Fruit fly (Drosophila melanogaster) whole organism, prepupa: ENCODE results near the gene FBXO11.

Experiments used
- Blimp-1 ChIP-seq: fragments of 200-800 bp; sonication (Bioruptor generic); optimal IDR thresholded peaks from 3 replicates; lab custom pipeline; 2017; ENCODE audit warnings: missing biosample characterization, missing genetic modification characterization, mild to moderate bottlenecking, moderate library complexity, missing genetic modification reagents
- CG10631 ChIP-seq: fragments of 200-800 bp; sonication (Bioruptor generic); optimal IDR thresholded peaks from 2 replicates; lab custom pipeline; 2016; ENCODE audit warnings: missing biosample characterization, missing genetic modification characterization
- CG10669 ChIP-seq: fragments of 200-800 bp; sonication (Bioruptor generic); optimal IDR thresholded peaks from 3 replicates; lab custom pipeline; 2018; ENCODE audit warnings: missing biosample characterization, mild to moderate bottlenecking, missing genetic modification characterization, moderate library complexity
- CG11294 ChIP-seq: fragments of 200-800 bp; sonication (Bioruptor generic); IDR thresholded peaks from 2 replicates; pipeline ENCODE4 v1.3.6; 2022; ENCODE audit warnings: missing biosample characterization, missing genetic modification characterization
- CG11762 ChIP-seq: fragments of 200-800 bp; sonication (Bioruptor generic); optimal IDR thresholded peaks from 3 replicates; lab custom pipeline; 2016; ENCODE audit warnings: missing biosample characterization, missing genetic modification characterization; ENCODE audit not compliant: insufficient read depth
- CG11902 ChIP-seq: fragments of 200-800 bp; sonication (Bioruptor generic); optimal IDR thresholded peaks from 3 replicates; lab custom pipeline; 2016; ENCODE audit warnings: missing biosample characterization, missing genetic modification characterization
- CG1621 ChIP-seq: fragments of 200-800 bp; sonication (Bioruptor generic); optimal IDR thresholded peaks from 3 replicates; lab custom pipeline; 2018; ENCODE audit warnings: missing biosample characterization, mild to moderate bottlenecking, missing genetic modification characterization
- CG3032 ChIP-seq: fragments of 200-800 bp; optimal IDR thresholded peaks from 2 replicates; lab custom pipeline; 2019; ENCODE audit warnings: missing biosample characterization, mild to moderate bottlenecking, missing genetic modification characterization, moderate library complexity
- CG31627 ChIP-seq: fragments of 200-800 bp; sonication (Bioruptor generic); optimal IDR thresholded peaks from 3 replicates; lab custom pipeline; 2016; ENCODE audit warnings: missing biosample characterization, missing genetic modification characterization
- CG32006 ChIP-seq: fragments of 200-800 bp; sonication (Bioruptor generic); optimal IDR thresholded peaks from 3 replicates; lab custom pipeline; 2017; ENCODE audit warnings: missing biosample characterization, mild to moderate bottlenecking, missing genetic modification characterization
- CG34406 ChIP-seq: fragments of 200-800 bp; sonication (Bioruptor generic); optimal IDR thresholded peaks from 3 replicates; lab custom pipeline; 2016; ENCODE audit warnings: missing biosample characterization, missing genetic modification characterization
- CG3919 ChIP-seq: fragments of 200-800 bp; sonication (Bioruptor generic); optimal IDR thresholded peaks from 3 replicates; lab custom pipeline; 2016; ENCODE audit warnings: missing biosample characterization, missing genetic modification characterization
- CG4318 ChIP-seq: fragments of 200-800 bp; sonication (Bioruptor generic); optimal IDR thresholded peaks from 3 replicates; lab custom pipeline; 2017; ENCODE audit warnings: missing biosample characterization, mild to moderate bottlenecking, missing genetic modification characterization
- CG6163 ChIP-seq: fragments of 200-800 bp; sonication (Bioruptor generic); IDR thresholded peaks from 3 replicates; pipeline ENCODE4 v1.3.6; 2022; ENCODE audit warnings: missing biosample characterization, missing genetic modification characterization
- CG6276 ChIP-seq: fragments of 200-800 bp; sonication (Bioruptor generic); optimal IDR thresholded peaks from 2 replicates; lab custom pipeline; 2017; ENCODE audit warnings: missing biosample characterization, mild to moderate bottlenecking, missing genetic modification characterization
- CG6808 ChIP-seq: fragments of 200-800 bp; sonication (Bioruptor generic); optimal IDR thresholded peaks from 3 replicates; lab custom pipeline; 2017; ENCODE audit warnings: missing biosample characterization, missing genetic modification characterization, mild to moderate bottlenecking, moderate library complexity, missing genetic modification reagents
- CG6854 ChIP-seq: fragments of 200-800 bp; sonication (Bioruptor generic); optimal IDR thresholded peaks from 2 replicates; lab custom pipeline; 2017; ENCODE audit warnings: missing biosample characterization, mild to moderate bottlenecking, missing genetic modification characterization
- CG7368 ChIP-seq: fragments of 200-800 bp; sonication (Bioruptor generic); optimal IDR thresholded peaks from 3 replicates; lab custom pipeline; 2016; ENCODE audit warnings: missing biosample characterization, missing genetic modification characterization
- CG8119 ChIP-seq: fragments of 200-800 bp; sonication (Bioruptor generic); IDR thresholded peaks from 3 replicates; pipeline ENCODE4 v1.3.6; 2022; ENCODE audit warnings: missing biosample characterization, missing genetic modification characterization
- CG8319 ChIP-seq: fragments of 200-800 bp; sonication (Bioruptor generic); optimal IDR thresholded peaks from 3 replicates; lab custom pipeline; 2016; ENCODE audit warnings: missing biosample characterization, missing genetic modification characterization
- CG8632 ChIP-seq: fragments of 200-800 bp; sonication (Bioruptor generic); optimal IDR thresholded peaks from 3 replicates; lab custom pipeline; 2016; ENCODE audit warnings: missing biosample characterization, missing genetic modification characterization
- CG9139 ChIP-seq: fragments of 200-800 bp; sonication (Bioruptor generic); optimal IDR thresholded peaks from 3 replicates; lab custom pipeline; 2017; ENCODE audit warnings: missing biosample characterization, mild to moderate bottlenecking, missing genetic modification characterization
- Eip93F ChIP-seq: fragments of 200-800 bp; sonication (Bioruptor generic); optimal IDR thresholded peaks from 2 replicates; lab custom pipeline; 2016; ENCODE audit warnings: missing biosample characterization, mild to moderate bottlenecking, missing genetic modification characterization
- Ets21C ChIP-seq: fragments of 200-800 bp; sonication (Bioruptor generic); optimal IDR thresholded peaks from 3 replicates; lab custom pipeline; 2016; ENCODE audit warnings: missing biosample characterization, missing genetic modification characterization
- Ets96B ChIP-seq: fragments of 200-800 bp; optimal IDR thresholded peaks from 2 replicates; lab custom pipeline; 2019; ENCODE audit warnings: missing biosample characterization, mild to moderate bottlenecking, missing genetic modification characterization, moderate library complexity
- Hr38 ChIP-seq: sonication (Bioruptor generic); optimal IDR thresholded peaks from 2 replicates; lab custom pipeline; 2016; ENCODE audit warnings: missing biosample characterization, missing genetic modification characterization
- Hr39 ChIP-seq: fragments of 200-800 bp; sonication (Bioruptor generic); optimal IDR thresholded peaks from 2 replicates; lab custom pipeline; 2016; ENCODE audit warnings: missing biosample characterization, missing genetic modification characterization
- Lpt ChIP-seq: fragments of 200-800 bp; sonication (Bioruptor generic); optimal IDR thresholded peaks from 3 replicates; lab custom pipeline; 2016; ENCODE audit warnings: missing biosample characterization, missing genetic modification characterization
- Met ChIP-seq: fragments of 200-800 bp; sonication (Bioruptor generic); optimal IDR thresholded peaks from 3 replicates; lab custom pipeline; 2016; ENCODE audit warnings: missing biosample characterization, missing genetic modification characterization
- OdsH ChIP-seq: fragments of 200-800 bp; sonication (Bioruptor generic); optimal IDR thresholded peaks from 3 replicates; lab custom pipeline; 2016; ENCODE audit warnings: missing biosample characterization, missing genetic modification characterization
- Smox ChIP-seq: fragments of 200-800 bp; sonication (Bioruptor generic); optimal IDR thresholded peaks from 3 replicates; lab custom pipeline; 2016; ENCODE audit warnings: missing biosample characterization, missing genetic modification characterization
- Sox102F ChIP-seq: fragments of 200-800 bp; sonication (Bioruptor generic); optimal IDR thresholded peaks from 2 replicates; lab custom pipeline; 2016; ENCODE audit warnings: missing biosample characterization, mild to moderate bottlenecking, missing genetic modification characterization
- Sox15 ChIP-seq: fragments of 200-800 bp; sonication (Bioruptor generic); optimal IDR thresholded peaks from 3 replicates; lab custom pipeline; 2016; ENCODE audit warnings: missing biosample characterization, missing genetic modification characterization
- achi ChIP-seq: fragments of 200-800 bp; sonication (Bioruptor generic); optimal IDR thresholded peaks from 3 replicates; lab custom pipeline; 2016; ENCODE audit warnings: missing biosample characterization, missing genetic modification characterization
- acj6 ChIP-seq: fragments of 200-800 bp; sonication (Bioruptor generic); optimal IDR thresholded peaks from 3 replicates; lab custom pipeline; 2016; ENCODE audit warnings: missing biosample characterization, missing genetic modification characterization
- cyc ChIP-seq: fragments of 200-800 bp; sonication (Bioruptor generic); optimal IDR thresholded peaks from 3 replicates; lab custom pipeline; 2016; ENCODE audit warnings: missing biosample characterization, missing genetic modification characterization
- dac ChIP-seq: fragments of 200-800 bp; sonication (Bioruptor generic); optimal IDR thresholded peaks from 2 replicates; lab custom pipeline; 2017; ENCODE audit warnings: missing biosample characterization, mild to moderate bottlenecking, missing genetic modification characterization
- eg ChIP-seq: fragments of 200-800 bp; sonication (Bioruptor generic); IDR thresholded peaks from 3 replicates; pipeline ENCODE4 v1.3.6; 2022; ENCODE audit warnings: missing biosample characterization, missing genetic modification characterization
- fd59A ChIP-seq: fragments of 200-800 bp; sonication (Bioruptor generic); optimal IDR thresholded peaks from 2 replicates; lab custom pipeline; 2017; ENCODE audit warnings: missing biosample characterization, mild to moderate bottlenecking, missing genetic modification characterization, missing genetic modification reagents
- fd85E ChIP-seq: fragments of 200-800 bp; sonication (Bioruptor generic); optimal IDR thresholded peaks from 3 replicates; lab custom pipeline; 2016; ENCODE audit warnings: missing biosample characterization, missing genetic modification characterization
- fkh ChIP-seq: fragments of 200-800 bp; sonication (Bioruptor generic); optimal IDR thresholded peaks from 3 replicates; lab custom pipeline; 2017; ENCODE audit warnings: missing biosample characterization, mild to moderate bottlenecking, missing genetic modification characterization, moderate library complexity
- lz ChIP-seq: fragments of 200-800 bp; sonication (Bioruptor generic); optimal IDR thresholded peaks from 3 replicates; lab custom pipeline; 2016; ENCODE audit warnings: missing biosample characterization, missing genetic modification characterization
- net ChIP-seq: fragments of 200-800 bp; sonication (Bioruptor generic); optimal IDR thresholded peaks from 3 replicates; lab custom pipeline; 2016; ENCODE audit warnings: missing biosample characterization, missing genetic modification characterization
- pdm3 ChIP-seq: fragments of 200-800 bp; sonication (Bioruptor generic); optimal IDR thresholded peaks from 3 replicates; lab custom pipeline; 2016; ENCODE audit warnings: missing biosample characterization, missing genetic modification characterization
- salr ChIP-seq, 2 experiments: fragments of 200-800 bp; sonication (Bioruptor generic); optimal IDR thresholded peaks; 3 replicates each; lab custom pipeline; 2016 to 2018; ENCODE audit warnings: missing biosample characterization in 2 of 2, missing genetic modification characterization in 2 of 2, mild to moderate bottlenecking in 1 of 2
- spab ChIP-seq: fragments of 200-800 bp; sonication (Bioruptor generic); optimal IDR thresholded peaks from 2 replicates; lab custom pipeline; 2017; ENCODE audit warnings: missing biosample characterization, mild to moderate bottlenecking, missing genetic modification characterization, missing genetic modification reagents
- ss ChIP-seq, 2 experiments: fragments of 200-800 bp; sonication (Bioruptor generic); optimal IDR thresholded peaks; 2 replicates in 1 of 2; 3 replicates in 1 of 2; lab custom pipeline; 2017 to 2018; ENCODE audit warnings: mild to moderate bottlenecking in 2 of 2, missing biosample characterization in 2 of 2, missing genetic modification characterization in 2 of 2, moderate library complexity in 1 of 2
- svp ChIP-seq: fragments of 200-800 bp; sonication (Bioruptor generic); peaks from one replicate; lab custom pipeline; 2016; ENCODE audit warnings: missing biosample characterization, missing genetic modification characterization
- vri ChIP-seq: fragments of 200-800 bp; sonication (Bioruptor generic); optimal IDR thresholded peaks from 3 replicates; lab custom pipeline; 2016; ENCODE audit warnings: missing biosample characterization, mild to moderate bottlenecking, missing genetic modification characterization

FBXO11 gene

DNA sequence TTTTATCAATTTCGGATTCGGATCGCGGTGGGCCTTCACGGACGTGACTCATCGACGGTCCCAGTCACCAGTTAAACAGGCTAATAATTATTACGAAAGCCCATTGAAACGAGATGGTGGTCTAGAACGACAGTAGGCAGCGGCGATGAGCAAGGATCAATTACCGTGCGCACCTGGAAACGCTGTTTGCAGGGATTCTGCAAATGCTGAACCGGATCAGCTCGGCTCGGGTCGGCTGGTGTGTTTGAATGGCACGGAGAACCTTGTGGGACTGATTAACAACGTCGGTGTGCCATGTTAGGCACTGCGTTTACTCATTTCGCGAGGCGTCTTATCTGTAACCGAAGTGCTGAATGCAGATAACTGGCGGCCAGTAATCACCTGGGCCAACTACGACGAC lies 35.0 kb downstream of the FBXO11 start, which contains the start of gene Whamy (continued):
- TF ChIP-seq CG11294 (no peak), Lpt (GFP tag; lab: Kevin White, UChicago) (no peak)

DNA sequence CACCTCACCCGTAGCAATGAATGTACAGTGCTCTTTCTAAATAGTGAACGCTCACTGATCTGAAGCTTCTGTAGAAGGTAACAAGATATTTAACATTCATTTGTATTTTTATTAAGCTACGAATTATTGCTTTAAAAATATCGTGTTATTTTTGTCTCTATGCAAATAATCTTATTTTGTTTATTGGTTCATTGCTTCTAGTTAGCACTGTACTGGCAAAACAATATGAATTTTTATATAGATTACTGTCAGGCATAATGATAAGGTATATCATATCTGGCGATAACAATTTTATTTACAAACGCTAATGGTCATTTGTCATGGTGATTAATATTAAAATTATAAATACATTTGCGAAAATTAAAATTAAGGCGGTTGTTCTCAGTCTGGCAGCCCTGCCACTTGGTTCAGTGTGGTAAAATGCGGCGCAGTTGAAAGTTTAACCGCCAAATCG lies 37.6 kb downstream of the FBXO11 start, which contains the start of gene CG9471:
CG9471 (minus strand) TSS at position 24 of the 454 bp plus-strand sequence.
- TF ChIP-seq fd85E (peak; percentile 83), CG11294 (peak; percentile 90), CG9139 (peak; percentile 80), Smox (GFP tag; lab: Kevin White, UChicago) (peak; percentile 96), svp (GFP tag; lab: Kevin White, UChicago) (peak; percentile 99), CG6854 (GFP tag; lab: Kevin White, UChicago) (peak; percentile 87), vri (peak; percentile 98), Hr39 (peak; percentile 97), CG8119 (peak; percentile 95), CG8632 (GFP tag; lab: Kevin White, UChicago) (peak; percentile 96), CG6163 (GFP tag; lab: Robert Waterston, UW) (peak; percentile 97), CG11902 (GFP tag; lab: Kevin White, UChicago) (peak; percentile 92), dac (peak; percentile 60), OdsH (GFP tag; lab: Kevin White, UChicago) (peak; percentile 97), Ets96B (tag; lab: Kevin White, UChicago) (peak; percentile 90), eg (GFP tag; lab: Robert Waterston, UW) (peak; percentile 97), CG4318 (GFP tag; lab: Kevin White, UChicago) (no peak), CG1621 (tag; lab: Kevin White, UChicago) (peak; percentile 90), fd59A (GFP tag; lab: Kevin White, UChicago) (peak; percentile 78), pdm3 (peak; percentile 97), Lpt (GFP tag; lab: Kevin White, UChicago) (peak; percentile 87), CG6808 (peak; percentile 87), CG10669 (GFP tag; lab: Kevin White, UChicago) (peak; percentile 91), Hr38 (GFP tag; lab: Kevin White, UChicago) (peak; percentile 31), CG3032 (tag; lab: Kevin White, UChicago) (peak; percentile 89), Ets21C (peak; percentile 94), CG3919 (peak; percentile 96), lz (peak; percentile 96), spab (GFP tag; lab: Kevin White, UChicago) (peak; percentile 82), acj6 (peak; percentile 96), CG31627 (GFP tag; lab: Kevin White, UChicago) (peak; percentile 97), CG6276 (GFP tag; lab: Kevin White, UChicago) (peak; percentile 90), Met (GFP tag; lab: Kevin White, UChicago) (peak; percentile 97), Eip93F (GFP tag; lab: Kevin White, UChicago) (peak; percentile 94), Sox102F (peak; percentile 97), CG10631 (peak; percentile 96), net (GFP tag; lab: Kevin White, UChicago) (peak; percentile 95), CG34406 (GFP tag; lab: Kevin White, UChicago) (peak; percentile 95), Sox15 (GFP tag; lab: Kevin White, UChicago) (peak; percentile 91), fkh (GFP tag; lab: Kevin White, UChicago) (peak; percentile 79), CG11762 (GFP tag; lab: Kevin White, UChicago) (peak; percentile 94), CG8319 (GFP tag; lab: Kevin White, UChicago) (peak; percentile 91), cyc (GFP tag; lab: Kevin White, UChicago) (peak; percentile 96), Blimp-1 (GFP tag; lab: Kevin White, UChicago) (peak; percentile 81), CG32006 (GFP tag; lab: Kevin White, UChicago) (peak; percentile 90), salr (GFP tag; optimal IDR thresholded peaks at IDR 0.05; lab: Kevin White, UChicago) (peak; percentile 76 to 91), CG7368 (GFP tag; lab: Kevin White, UChicago) (peak; percentile 94), ss (GFP tag; optimal IDR thresholded peaks at IDR 0.05; lab: Kevin White, UChicago) (peak; percentile 81 to 89), achi (GFP tag; lab: Kevin White, UChicago) (peak; percentile 95)
